Comparison of ENCODE assay signal across 2 worm cellular contexts in the genomic region with DNA sequence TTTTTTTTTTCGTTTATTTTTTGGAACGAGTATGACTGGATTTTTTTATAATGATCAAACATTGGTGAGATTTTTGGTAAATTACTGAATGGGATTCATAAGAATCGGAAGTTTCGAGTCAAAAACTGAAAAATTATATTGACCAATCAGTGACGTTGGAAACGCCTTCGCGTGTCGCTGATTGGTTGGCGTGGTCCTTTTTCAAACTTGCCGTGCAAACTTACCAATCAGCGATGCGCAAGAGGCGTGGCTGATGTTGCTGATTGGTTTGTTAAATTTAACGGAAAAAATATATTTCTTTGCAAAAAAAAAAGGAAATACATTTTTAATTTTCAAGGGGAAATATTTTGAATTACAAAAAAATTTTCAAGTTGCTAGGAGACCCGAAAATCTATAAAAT.
TF ChIP-seq lines count a peak whose summit lies in the region.

No protein-coding gene starts in this region.

TF ChIP-seq in whole organism, L3 larva, 47 proteins besides CTCF, POLR2A, EP300 and RAD21:
- no peak for TF ChIP-seq pqm-1 (tag; optimal IDR thresholded peaks at IDR 0.05; lab: Kevin White, UChicago)
- peak; percentile 83 for TF ChIP-seq nfya-1 (tag; optimal IDR thresholded peaks at IDR 0.05; lab: Kevin White, UChicago; ENCODE audit: insufficient read depth)

TF ChIP-seq in whole organism, late embryonic, 69 proteins besides CTCF, POLR2A, EP300 and RAD21:
- TF ChIP-seq nfya-1 (tag; optimal IDR thresholded peaks at IDR 0.05; lab: Kevin White, UChicago) (peak; percentile 91), elt-4 (tag; optimal IDR thresholded peaks at IDR 0.05; lab: Kevin White, UChicago) (no peak)
